Fruit fly (Drosophila melanogaster) whole organism, embryonic: ENCODE data around the gene Pif1A.

Experiments used
- ATbp ChIP-seq: fragments of 200-800 bp; sonication (Bioruptor generic); optimal IDR thresholded peaks from 2 replicates; lab custom pipeline; 2017; ENCODE audit warnings: missing biosample characterization, mild to moderate bottlenecking, missing genetic modification characterization, missing genetic modification reagents
- Asciz ChIP-seq: fragments of 200-800 bp; sonication (Bioruptor generic); optimal IDR thresholded peaks from 2 replicates; lab custom pipeline; 2017; ENCODE audit warnings: missing biosample characterization, mild to moderate bottlenecking, missing genetic modification characterization, missing genetic modification reagents
- Atf-2 ChIP-seq: fragments of 200-800 bp; sonication (Bioruptor generic); optimal IDR thresholded peaks from 2 replicates; lab custom pipeline; 2016; ENCODE audit warnings: missing biosample characterization, missing genetic modification characterization
- Bgb ChIP-seq: fragments of 200-800 bp; sonication (Bioruptor generic); IDR thresholded peaks from 2 replicates; pipeline ENCODE4 v1.3.6; 2022; ENCODE audit warnings: missing biosample characterization, missing genetic modification characterization; ENCODE audit not compliant: partially characterized antibody
- BtbVII ChIP-seq: fragments of 200-800 bp; sonication (Bioruptor generic); optimal IDR thresholded peaks from 3 replicates; lab custom pipeline; 2017; ENCODE audit warnings: missing biosample characterization, mild to moderate bottlenecking, missing genetic modification characterization
- CG10209 ChIP-seq: fragments of 200-800 bp; sonication (Bioruptor generic); optimal IDR thresholded peaks from 3 replicates; lab custom pipeline; 2017; ENCODE audit warnings: missing biosample characterization, mild to moderate bottlenecking, missing genetic modification characterization, missing genetic modification reagents
- CG10543 ChIP-seq: fragments of 200-800 bp; sonication (Bioruptor generic); optimal IDR thresholded peaks from 3 replicates; lab custom pipeline; 2017; ENCODE audit warnings: missing biosample characterization, mild to moderate bottlenecking, missing genetic modification characterization, moderate library complexity
- CG11456 ChIP-seq: fragments of 200-800 bp; sonication (Bioruptor generic); IDR thresholded peaks from 3 replicates; pipeline ENCODE4 v1.3.6; 2022; ENCODE audit warnings: missing biosample characterization, missing genetic modification characterization
- CG12104 ChIP-seq: fragments of 200-800 bp; sonication (Bioruptor generic); optimal IDR thresholded peaks from 3 replicates; lab custom pipeline; 2016; ENCODE audit warnings: missing biosample characterization, missing genetic modification characterization
- CG12744 ChIP-seq: fragments of 200-800 bp; sonication (Bioruptor generic); optimal IDR thresholded peaks from 2 replicates; lab custom pipeline; 2016; ENCODE audit warnings: missing biosample characterization, missing genetic modification characterization
- CG14050 ChIP-seq: fragments of 200-800 bp; sonication (Bioruptor generic); IDR thresholded peaks from 3 replicates; pipeline ENCODE4 v1.3.6; 2022; ENCODE audit warnings: missing biosample characterization, missing genetic modification characterization
- CG15269 ChIP-seq: fragments of 200-800 bp; sonication (Bioruptor generic); optimal IDR thresholded peaks from 2 replicates; lab custom pipeline; 2018; ENCODE audit warnings: missing biosample characterization, mild to moderate bottlenecking, missing genetic modification characterization, moderate library complexity
- CG15696 ChIP-seq: fragments of 200-800 bp; sonication (Bioruptor generic); optimal IDR thresholded peaks from 2 replicates; lab custom pipeline; 2019; ENCODE audit warnings: missing biosample characterization, mild to moderate bottlenecking, missing genetic modification characterization, moderate library complexity
- CG18011 ChIP-seq: fragments of 200-800 bp; sonication (Bioruptor generic); optimal IDR thresholded peaks from 2 replicates; lab custom pipeline; 2017; ENCODE audit warnings: missing biosample characterization, missing genetic modification characterization, mild to moderate bottlenecking, moderate library complexity, missing genotype
- CG2116 ChIP-seq: fragments of 200-800 bp; sonication (Bioruptor generic); optimal IDR thresholded peaks from 3 replicates; lab custom pipeline; 2018; ENCODE audit warnings: missing biosample characterization, mild to moderate bottlenecking, missing genetic modification characterization
- CG32767 ChIP-seq: fragments of 200-800 bp; sonication (Bioruptor generic); IDR thresholded peaks from 2 replicates; pipeline ENCODE4 v1.3.6; 2022; ENCODE audit warnings: missing biosample characterization, missing genetic modification characterization
- CG34376 ChIP-seq: fragments of 200-800 bp; sonication (Bioruptor generic); optimal IDR thresholded peaks from 2 replicates; lab custom pipeline; 2018; ENCODE audit warnings: missing biosample characterization, mild to moderate bottlenecking, missing genetic modification characterization
- CG6175 ChIP-seq: fragments of 200-800 bp; sonication (Bioruptor generic); IDR thresholded peaks from 3 replicates; pipeline ENCODE4 v1.3.6; 2022; ENCODE audit warnings: missing biosample characterization, missing genetic modification characterization
- CG6272 ChIP-seq: fragments of 200-800 bp; sonication (Bioruptor generic); IDR thresholded peaks from 2 replicates; pipeline ENCODE4 v1.3.6; 2022; ENCODE audit warnings: missing biosample characterization, missing genetic modification characterization
- CG6654 ChIP-seq: fragments of 200-800 bp; sonication (Bioruptor generic); optimal IDR thresholded peaks from 2 replicates; lab custom pipeline; 2017; ENCODE audit warnings: missing biosample characterization, mild to moderate bottlenecking, missing genetic modification characterization
- CG6854 ChIP-seq: fragments of 200-800 bp; sonication (Bioruptor generic); optimal IDR thresholded peaks from 3 replicates; lab custom pipeline; 2017; ENCODE audit warnings: missing biosample characterization, mild to moderate bottlenecking, missing genetic modification characterization
- CG7372 ChIP-seq: fragments of 200-800 bp; sonication (Bioruptor generic); IDR thresholded peaks from 2 replicates; pipeline ENCODE4 v1.3.6; 2022; ENCODE audit warnings: missing biosample characterization, missing genetic modification characterization
- CTCF ChIP-seq: fragments of 200-800 bp; sonication (Bioruptor generic); optimal IDR thresholded peaks from 2 replicates; lab custom pipeline; 2017; ENCODE audit warnings: missing biosample characterization, mild to moderate bottlenecking, missing genetic modification characterization, moderate library complexity
- D ChIP-seq, 2 experiments: fragments of 200-800 bp in 1 of 2; fragments of >200 bp in 1 of 2; sonication (Bioruptor generic) in 1 of 2; optimal IDR thresholded peaks; 2 replicates in 1 of 2; 3 replicates in 1 of 2; lab custom pipeline; 2017; ENCODE audit warnings: mild to moderate bottlenecking in 1 of 2, missing biosample characterization in 1 of 2, missing genetic modification characterization in 1 of 2, missing genetic modification reagents in 1 of 2
- Dfd ChIP-seq, 2 experiments: fragments of >200 bp; optimal IDR thresholded peaks; 2 replicates each; lab custom pipeline; 2017; ENCODE audit warnings: missing biosample characterization in 2 of 2, missing genetic modification characterization in 2 of 2
- Drgx ChIP-seq: fragments of 200-800 bp; sonication (Bioruptor generic); IDR thresholded peaks from 2 replicates; pipeline ENCODE4 v1.3.6; 2022; ENCODE audit warnings: missing biosample characterization, missing genetic modification characterization
- HHEX ChIP-seq: fragments of 200-800 bp; sonication (Bioruptor generic); optimal IDR thresholded peaks from 3 replicates; lab custom pipeline; 2017; ENCODE audit warnings: missing biosample characterization, mild to moderate bottlenecking, missing genetic modification characterization, missing genetic modification reagents
- Hr3 ChIP-seq: fragments of 200-800 bp; sonication (Bioruptor generic); optimal IDR thresholded peaks from 3 replicates; lab custom pipeline; 2016; ENCODE audit warnings: missing biosample characterization, missing genetic modification characterization
- Hsf ChIP-seq: fragments of 200-800 bp; sonication (Bioruptor generic); optimal IDR thresholded peaks from 3 replicates; lab custom pipeline; 2016; ENCODE audit warnings: missing biosample characterization, missing genetic modification characterization
- Med ChIP-seq: fragments of 200-800 bp; sonication (Bioruptor generic); peaks from one replicate; lab custom pipeline; 2016; ENCODE audit warnings: missing biosample characterization, missing genetic modification characterization, mild to moderate bottlenecking, inconsistent platforms, moderate library complexity
- Ptx1 ChIP-seq: fragments of 200-800 bp; sonication (Bioruptor generic); IDR thresholded peaks from 2 replicates; pipeline ENCODE4 v1.3.6; 2022; ENCODE audit warnings: missing biosample characterization, missing genetic modification characterization
- Taf1 ChIP-seq: fragments of 200-800 bp; sonication (Bioruptor generic); IDR thresholded peaks from 2 replicates; pipeline ENCODE4 v1.3.6; 2022; ENCODE audit warnings: missing biosample characterization, missing genetic modification characterization
- ara ChIP-seq: fragments of 200-800 bp; sonication (Bioruptor generic); IDR thresholded peaks from 2 replicates; pipeline ENCODE4 v1.3.6; 2022; ENCODE audit warnings: missing biosample characterization, missing genetic modification characterization
- ase ChIP-seq: fragments of 200-800 bp; sonication (Bioruptor generic); IDR thresholded peaks from 3 replicates; pipeline ENCODE4 v1.3.6; 2022; ENCODE audit warnings: missing biosample characterization, missing genetic modification characterization
- bab2 ChIP-seq: fragments of 200-800 bp; sonication (Bioruptor generic); optimal IDR thresholded peaks from 2 replicates; lab custom pipeline; 2016; ENCODE audit warnings: missing biosample characterization, missing genetic modification characterization
- bbx ChIP-seq: fragments of 200-800 bp; sonication (Bioruptor generic); IDR thresholded peaks from 2 replicates; pipeline ENCODE4 v1.3.6; 2022; ENCODE audit warnings: missing biosample characterization, missing genetic modification characterization; ENCODE audit not compliant: partially characterized antibody
- cato ChIP-seq: fragments of 200-800 bp; sonication (Bioruptor generic); optimal IDR thresholded peaks from 2 replicates; lab custom pipeline; 2016; ENCODE audit warnings: missing biosample characterization, missing genetic modification characterization, borderline replicate concordance
- ci ChIP-seq: fragments of 200-800 bp; sonication (Bioruptor generic); IDR thresholded peaks from 3 replicates; pipeline ENCODE4 v1.3.6; 2022; ENCODE audit warnings: missing biosample characterization, missing genetic modification characterization
- dm ChIP-seq: fragments of 200-800 bp; sonication (Bioruptor generic); optimal IDR thresholded peaks from 3 replicates; lab custom pipeline; 2016; ENCODE audit warnings: missing biosample characterization, missing genetic modification characterization
- dpn ChIP-seq, 2 experiments: fragments of 200-800 bp; sonication (Bioruptor generic); optimal IDR thresholded peaks; 3 replicates each; lab custom pipeline; 2016; ENCODE audit warnings: missing biosample characterization in 2 of 2, missing genetic modification characterization in 2 of 2
- fu2 ChIP-seq: fragments of 200-800 bp; sonication (Bioruptor generic); optimal IDR thresholded peaks from 2 replicates; lab custom pipeline; 2016; ENCODE audit warnings: missing biosample characterization, missing genetic modification characterization
- ham ChIP-seq: fragments of 200-800 bp; sonication (Bioruptor generic); IDR thresholded peaks from 2 replicates; pipeline ENCODE4 v1.3.6; 2022; ENCODE audit warnings: missing biosample characterization, missing genetic modification characterization
- hbn ChIP-seq: fragments of 200-800 bp; sonication (Bioruptor generic); IDR thresholded peaks from 2 replicates; pipeline ENCODE4 v1.3.6; 2022; ENCODE audit warnings: missing biosample characterization, missing genetic modification characterization; ENCODE audit not compliant: partially characterized antibody
- kah ChIP-seq: fragments of 200-800 bp; sonication (Bioruptor generic); optimal IDR thresholded peaks from 2 replicates; lab custom pipeline; 2018; ENCODE audit warnings: missing biosample characterization, mild to moderate bottlenecking, missing genetic modification characterization
- oc ChIP-seq: fragments of 200-800 bp; sonication (Bioruptor generic); optimal IDR thresholded peaks from 2 replicates; lab custom pipeline; 2018; ENCODE audit warnings: missing biosample characterization, mild to moderate bottlenecking, missing genetic modification characterization, moderate library complexity
- seq ChIP-seq: fragments of 200-800 bp; sonication (Bioruptor generic); IDR thresholded peaks from 2 replicates; pipeline ENCODE4 v1.3.6; 2022; ENCODE audit warnings: missing biosample characterization, missing genetic modification characterization
- sima ChIP-seq: fragments of 200-800 bp; sonication (Bioruptor generic); optimal IDR thresholded peaks from 2 replicates; lab custom pipeline; 2016; ENCODE audit warnings: missing biosample characterization, missing genetic modification characterization
- sr ChIP-seq: fragments of 200-800 bp; sonication (Bioruptor generic); IDR thresholded peaks from 3 replicates; pipeline ENCODE4 v1.3.6; 2022; ENCODE audit warnings: missing biosample characterization, missing genetic modification characterization
- sug ChIP-seq: fragments of 200-800 bp; optimal IDR thresholded peaks from 2 replicates; lab custom pipeline; 2019; ENCODE audit warnings: missing biosample characterization, mild to moderate bottlenecking, missing genetic modification characterization, moderate library complexity
- vnd ChIP-seq: fragments of 200-800 bp; sonication (Bioruptor generic); IDR thresholded peaks from 3 replicates; pipeline ENCODE4 v1.3.6; 2022; ENCODE audit warnings: missing biosample characterization, missing genetic modification characterization; ENCODE audit not compliant: partially characterized antibody
- zen ChIP-seq: fragments of 200-800 bp; sonication (Bioruptor generic); optimal IDR thresholded peaks from 3 replicates; lab custom pipeline; 2018; ENCODE audit warnings: missing biosample characterization, mild to moderate bottlenecking, missing genetic modification characterization, moderate library complexity

Pif1A gene

DNA sequence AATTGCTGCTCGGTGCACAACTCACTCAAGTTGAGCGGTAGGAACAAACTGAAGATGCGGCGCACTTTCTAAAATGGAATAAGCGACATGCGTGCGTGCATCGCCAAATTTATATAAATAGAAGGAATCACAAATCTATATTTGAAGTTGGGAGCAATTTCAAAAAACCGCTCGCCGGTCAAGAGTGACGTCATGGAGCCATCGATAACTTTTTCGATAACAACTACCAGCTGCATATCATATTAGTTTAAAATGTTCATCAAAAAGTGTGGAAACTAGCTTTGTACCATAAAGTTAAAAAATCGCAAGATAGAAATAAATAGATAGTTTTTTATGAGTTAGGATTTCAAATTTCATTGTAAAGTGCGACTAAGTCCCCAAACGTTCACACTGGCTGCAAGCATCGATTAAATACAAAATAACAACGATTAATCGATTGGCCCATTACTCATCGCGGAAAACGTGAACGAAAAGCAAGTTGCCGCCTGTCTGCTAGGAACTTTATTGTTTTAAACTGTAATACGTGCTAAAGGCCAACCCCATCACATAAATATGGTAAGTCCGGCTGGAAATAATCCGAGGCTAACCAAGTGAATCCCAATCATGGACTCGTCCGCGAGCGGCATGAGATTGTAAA, at the start of gene Pif1A, which contains the start of the genes Pif1B and CCT7:
Gene Pif1A (minus strand): TSS at position 51 of the 637 bp plus-strand sequence.
Gene Pif1B (minus strand): TSS at position 51 of the 637 bp plus-strand sequence.
Gene CCT7 (plus strand): TSS at position 439 of the 637 bp plus-strand sequence.
- TF ChIP-seq Bgb (GFP tag; lab: Robert Waterston, UW), result peak; percentile 92
- TF ChIP-seq kah, result no peak
- no peak for TF ChIP-seq ham
- no peak for TF ChIP-seq Drgx
- TF ChIP-seq hbn (GFP tag; lab: Robert Waterston, UW), result peak; percentile 95
- TF ChIP-seq CG10209 (GFP tag; lab: Kevin White, UChicago), result no peak
- no peak for TF ChIP-seq HHEX (GFP tag; lab: Kevin White, UChicago)
- no peak for TF ChIP-seq CG14050 (GFP tag; lab: Robert Waterston, UW)
- no peak for TF ChIP-seq CG11456 (GFP tag; lab: Robert Waterston, UW)
- TF ChIP-seq bbx, result peak; percentile 87
- peak; percentile 35 for TF ChIP-seq Hsf (GFP tag; lab: Kevin White, UChicago)
- no peak for TF ChIP-seq CG32767 (GFP tag; lab: Robert Waterston, UW)
- no peak for TF ChIP-seq ase (GFP tag; lab: Robert Waterston, UW)
- TF ChIP-seq CG6272 (GFP tag; lab: Robert Waterston, UW), result no peak
- TF ChIP-seq dm (GFP tag; lab: Kevin White, UChicago), result peak; percentile 90
- no peak for TF ChIP-seq sr (GFP tag; lab: Robert Waterston, UW)
- no peak for TF ChIP-seq oc (tag; lab: Kevin White, UChicago)
- no peak for TF ChIP-seq Atf-2 (GFP tag; lab: Kevin White, UChicago)
- TF ChIP-seq Taf1, result no peak
- TF ChIP-seq zen (tag; lab: Kevin White, UChicago), result no peak
- TF ChIP-seq Dfd (GFP tag; optimal IDR thresholded peaks at IDR 0.05; lab: Kevin White, UChicago), result no peak
- no peak for TF ChIP-seq bab2
- no peak for TF ChIP-seq ci (GFP tag; lab: Robert Waterston, UW)
- TF ChIP-seq CG10543, result no peak
- no peak for TF ChIP-seq CG12104
- TF ChIP-seq BtbVII, result no peak
- no peak for TF ChIP-seq CG6654
- no peak for TF ChIP-seq Ptx1
- TF ChIP-seq seq, result no peak
- TF ChIP-seq sug (tag; lab: Kevin White, UChicago), result no peak
- peak; percentile 90 for TF ChIP-seq Med (GFP tag; lab: Kevin White, UChicago)
- peak; percentile 15 for TF ChIP-seq CTCF (GFP tag; lab: Kevin White, UChicago)
- no peak for TF ChIP-seq Asciz (GFP tag; lab: Kevin White, UChicago)
- no peak for TF ChIP-seq CG15269 (tag; lab: Kevin White, UChicago)
- TF ChIP-seq vnd (GFP tag; lab: Robert Waterston, UW), result peak; percentile 89
- peak; percentile 95 for TF ChIP-seq CG2116 (GFP tag; lab: Kevin White, UChicago)
- TF ChIP-seq CG12744 (GFP tag; lab: Kevin White, UChicago), result no peak
- TF ChIP-seq D (optimal IDR thresholded peaks at IDR 0.05; lab: Kevin White, UChicago), result no peak
- TF ChIP-seq D (GFP tag; optimal IDR thresholded peaks at IDR 0.05; lab: Kevin White, UChicago), result no peak
- TF ChIP-seq sima (GFP tag; lab: Kevin White, UChicago), result no peak
- TF ChIP-seq Hr3, result no peak
- no peak for TF ChIP-seq ara (GFP tag; lab: Robert Waterston, UW)
- TF ChIP-seq CG7372, result no peak
- no peak for TF ChIP-seq fu2
- TF ChIP-seq cato (GFP tag; lab: Kevin White, UChicago), result no peak
- no peak for TF ChIP-seq CG6175 (GFP tag; lab: Robert Waterston, UW)
- peak; percentile 25 to 45 for TF ChIP-seq dpn (GFP tag; optimal IDR thresholded peaks at IDR 0.05; lab: Kevin White, UChicago)
- no peak for TF ChIP-seq ATbp
- TF ChIP-seq CG18011, result no peak
- peak; percentile 29 for TF ChIP-seq CG34376 (GFP tag; lab: Kevin White, UChicago)
- TF ChIP-seq CG6854 (GFP tag; lab: Kevin White, UChicago), result no peak
- TF ChIP-seq CG15696 (tag; lab: Kevin White, UChicago), result no peak
